Worm (Caenorhabditis elegans) whole organism, L4/young adult: ENCODE results near the gene pals-19.

Experiments used
- dao-5 ChIP-seq: sonication (generic microtip); optimal IDR thresholded peaks from 2 replicates; lab custom pipeline; 2016; ENCODE audit warnings: missing genotype, missing genetic modification characterization, moderate library complexity, missing compliant biosample characterization
- him-1 ChIP-seq: sonication (generic microtip); optimal IDR thresholded peaks from 2 replicates; lab custom pipeline; 2016; ENCODE audit warnings: missing genotype, missing genetic modification reagents, missing genetic modification characterization, missing compliant biosample characterization

DNA sequence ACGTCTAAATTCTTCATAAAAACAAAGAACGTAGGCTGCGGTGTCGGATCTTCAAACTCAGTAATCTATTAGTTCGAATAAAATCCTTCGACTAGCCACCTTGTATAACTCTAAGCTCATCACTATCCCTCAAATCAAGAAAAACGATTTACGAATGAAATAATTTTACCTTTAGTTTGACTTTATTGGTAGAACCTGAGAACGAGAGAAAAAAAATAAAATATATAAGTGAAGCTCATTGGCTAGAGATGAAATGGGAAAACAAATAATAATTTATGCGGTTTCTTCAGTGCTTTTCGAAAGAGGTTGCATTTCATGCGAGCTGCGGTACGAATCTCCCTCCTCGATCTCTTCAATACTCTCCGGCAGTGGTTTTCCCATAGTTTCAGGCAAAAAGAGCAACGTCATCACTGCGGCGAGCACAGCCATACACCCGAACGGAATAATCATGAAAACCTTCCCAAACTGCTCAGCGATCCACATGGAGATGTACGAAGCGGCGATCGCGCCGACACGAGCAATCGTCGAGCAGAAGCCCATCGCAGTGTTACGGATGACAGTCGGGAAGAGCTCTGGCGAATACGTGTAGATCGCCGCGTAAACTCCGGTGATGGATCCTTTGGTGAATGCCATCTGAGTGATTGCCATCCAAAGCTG, 18.1 kb downstream of the pals-19 start:
- no peak for TF ChIP-seq dao-5 (tag; lab: Kevin White, UChicago)
- TF ChIP-seq him-1 (tag; lab: Kevin White, UChicago): no peak
